Worm (Caenorhabditis elegans): Measurements from ENCODE around the gene ZK856.11.

Gene ZK856.11

ce11 chrV:10204863-10205338 is at the start of gene ZK856.11, which contains the start of gene ZK856.19:
Gene ZK856.11 (minus strand): TSS chrV:10204938.
Gene ZK856.19 (minus strand): TSS chrV:10204913.
- TF ChIP-seq ceh-13 (GFP tag; optimal IDR thresholded peaks at IDR 0.05) (no peak), F13C5.2 (tag; optimal IDR thresholded peaks at IDR 0.05) (no peak), B0310.2 (tag; optimal IDR thresholded peaks at IDR 0.05) (no peak), pes-1 (GFP tag; IDR thresholded peaks at IDR 0.05) (no peak), hnd-1 (tag; optimal IDR thresholded peaks at IDR 0.05) (no peak), flt-1 (GFP tag; IDR thresholded peaks at IDR 0.05) (no peak), tra-4 (tag; optimal IDR thresholded peaks at IDR 0.05) (no peak), ceh-36 (tag; optimal IDR thresholded peaks at IDR 0.05) (no peak), scrt-1 (GFP tag; IDR thresholded peaks at IDR 0.05) (no peak), aly-1 (tag; optimal IDR thresholded peaks at IDR 0.05) (no peak), tbx-37 (GFP tag; conservative IDR thresholded peaks at IDR 0.05) (no peak), sea-1 (GFP tag; conservative IDR thresholded peaks at IDR 0.05) (no peak), hmbx-1 (tag; optimal IDR thresholded peaks at IDR 0.05) (no peak), tbx-11 (GFP tag; IDR thresholded peaks at IDR 0.05) (no peak), hmg-4 (GFP tag; optimal IDR thresholded peaks at IDR 0.05) (no peak), ets-7 (tag; optimal IDR thresholded peaks at IDR 0.05) (no peak), ama-1 (optimal IDR thresholded peaks at IDR 0.05) (no peak)

ce11 chrV:10252682-10253081 is 47.9 kb upstream of the ZK856.11 start:
- TF ChIP-seq ceh-36 (tag; optimal IDR thresholded peaks at IDR 0.05) = no peak
- no peak for TF ChIP-seq B0310.2 (tag; optimal IDR thresholded peaks at IDR 0.05)
- TF ChIP-seq ama-1 (optimal IDR thresholded peaks at IDR 0.05) = no peak
- no peak for TF ChIP-seq aly-1 (tag; optimal IDR thresholded peaks at IDR 0.05)

ce11 chrV:10249515-10249914 is 44.8 kb upstream of the ZK856.11 start:
- TF ChIP-seq hmbx-1 (tag; optimal IDR thresholded peaks at IDR 0.05) = no peak
- no peak for TF ChIP-seq ets-7 (tag; optimal IDR thresholded peaks at IDR 0.05)
- no peak for TF ChIP-seq flt-1 (GFP tag; IDR thresholded peaks at IDR 0.05)

- TF ChIP-seq flt-1 (GFP tag; IDR thresholded peaks at IDR 0.05) = no peak
Observed at ce11 chrV:10248255-10248979, 43.7 kb upstream of the ZK856.11 start, which contains the start of gene akt-1. Gene akt-1 (plus strand): TSS chrV:10248905.

ce11 chrV:10247673-10248239 is 43.0 kb upstream of the ZK856.11 start:
- TF ChIP-seq ets-7 (tag; optimal IDR thresholded peaks at IDR 0.05) = no peak
- no peak for TF ChIP-seq aly-1 (tag; optimal IDR thresholded peaks at IDR 0.05)

ce11 chrV:10246967-10247366 is 42.2 kb upstream of the ZK856.11 start:
- no peak for TF ChIP-seq hnd-1 (tag; optimal IDR thresholded peaks at IDR 0.05)
- TF ChIP-seq tra-4 (tag; optimal IDR thresholded peaks at IDR 0.05) = no peak
- TF ChIP-seq ama-1 (optimal IDR thresholded peaks at IDR 0.05) = no peak
- no peak for TF ChIP-seq ceh-13 (GFP tag; optimal IDR thresholded peaks at IDR 0.05)
- no peak for TF ChIP-seq flt-1 (GFP tag; IDR thresholded peaks at IDR 0.05)
- no peak for TF ChIP-seq sea-1 (GFP tag; conservative IDR thresholded peaks at IDR 0.05)
- TF ChIP-seq aly-1 (tag; optimal IDR thresholded peaks at IDR 0.05) = no peak
- TF ChIP-seq ets-7 (tag; optimal IDR thresholded peaks at IDR 0.05) = no peak
- TF ChIP-seq tbx-11 (GFP tag; IDR thresholded peaks at IDR 0.05) = no peak
- TF ChIP-seq F13C5.2 (tag; optimal IDR thresholded peaks at IDR 0.05) = no peak
- TF ChIP-seq B0310.2 (tag; optimal IDR thresholded peaks at IDR 0.05) = no peak
- TF ChIP-seq hmg-4 (GFP tag; optimal IDR thresholded peaks at IDR 0.05) = no peak

ce11 chrV:10246443-10246885 is 41.7 kb upstream of the ZK856.11 start:
- TF ChIP-seq tra-4 (tag; optimal IDR thresholded peaks at IDR 0.05) (no peak), tbx-37 (GFP tag; conservative IDR thresholded peaks at IDR 0.05) (no peak), hmbx-1 (tag; optimal IDR thresholded peaks at IDR 0.05) (no peak), tbx-11 (GFP tag; IDR thresholded peaks at IDR 0.05) (no peak), ceh-36 (tag; optimal IDR thresholded peaks at IDR 0.05) (no peak), F13C5.2 (tag; optimal IDR thresholded peaks at IDR 0.05) (no peak), flt-1 (GFP tag; IDR thresholded peaks at IDR 0.05) (no peak), B0310.2 (tag; optimal IDR thresholded peaks at IDR 0.05) (no peak), ama-1 (optimal IDR thresholded peaks at IDR 0.05) (no peak), hmg-4 (GFP tag; optimal IDR thresholded peaks at IDR 0.05) (no peak), pes-1 (GFP tag; IDR thresholded peaks at IDR 0.05) (no peak), sea-1 (GFP tag; conservative IDR thresholded peaks at IDR 0.05) (no peak), aly-1 (tag; optimal IDR thresholded peaks at IDR 0.05) (no peak), scrt-1 (GFP tag; IDR thresholded peaks at IDR 0.05) (no peak), ceh-13 (GFP tag; optimal IDR thresholded peaks at IDR 0.05) (no peak)

ce11 chrV:10245615-10246014 is 40.9 kb upstream of the ZK856.11 start:
- no peak for TF ChIP-seq sea-1 (GFP tag; conservative IDR thresholded peaks at IDR 0.05)
- TF ChIP-seq flt-1 (GFP tag; IDR thresholded peaks at IDR 0.05) = no peak
- TF ChIP-seq ets-7 (tag; optimal IDR thresholded peaks at IDR 0.05) = no peak
- TF ChIP-seq hnd-1 (tag; optimal IDR thresholded peaks at IDR 0.05) = no peak
- TF ChIP-seq ceh-36 (tag; optimal IDR thresholded peaks at IDR 0.05) = no peak
- no peak for TF ChIP-seq pes-1 (GFP tag; IDR thresholded peaks at IDR 0.05)
- TF ChIP-seq B0310.2 (tag; optimal IDR thresholded peaks at IDR 0.05) = no peak
- TF ChIP-seq ama-1 (optimal IDR thresholded peaks at IDR 0.05) = no peak
- TF ChIP-seq aly-1 (tag; optimal IDR thresholded peaks at IDR 0.05) = no peak
- TF ChIP-seq tbx-37 (GFP tag; conservative IDR thresholded peaks at IDR 0.05) = no peak
- no peak for TF ChIP-seq tra-4 (tag; optimal IDR thresholded peaks at IDR 0.05)
- TF ChIP-seq ceh-13 (GFP tag; optimal IDR thresholded peaks at IDR 0.05) = no peak
- TF ChIP-seq scrt-1 (GFP tag; IDR thresholded peaks at IDR 0.05) = no peak
- no peak for TF ChIP-seq hmbx-1 (tag; optimal IDR thresholded peaks at IDR 0.05)
- no peak for TF ChIP-seq hmg-4 (GFP tag; optimal IDR thresholded peaks at IDR 0.05)
- TF ChIP-seq tbx-11 (GFP tag; IDR thresholded peaks at IDR 0.05) = no peak
- TF ChIP-seq F13C5.2 (tag; optimal IDR thresholded peaks at IDR 0.05) = no peak
